Fruit fly (Drosophila melanogaster) whole organism, adult: ENCODE results near the gene CG3679.

Experiments used
- CG12768 ChIP-seq: fragments of 200-800 bp; sonication (Bioruptor generic); optimal IDR thresholded peaks from 2 replicates; lab custom pipeline; 2017; ENCODE audit warnings: missing biosample characterization, missing genetic modification characterization, mild to moderate bottlenecking, moderate library complexity, missing genetic modification reagents
- CG33017 ChIP-seq: fragments of 200-800 bp; sonication (Bioruptor generic); optimal IDR thresholded peaks from 2 replicates; lab custom pipeline; 2018; ENCODE audit warnings: missing biosample characterization, mild to moderate bottlenecking, missing genetic modification characterization, moderate library complexity
- Hr96 ChIP-seq: fragments of 200-800 bp; sonication (Bioruptor generic); optimal IDR thresholded peaks from 2 replicates; lab custom pipeline; 2016; ENCODE audit warnings: missing biosample characterization, missing genetic modification characterization
- kay ChIP-seq: fragments of 200-800 bp; sonication (Bioruptor generic); peaks from one replicate; lab custom pipeline; 2016; ENCODE audit warnings: missing biosample characterization, missing genetic modification characterization, borderline replicate concordance
- pad ChIP-seq: fragments of 200-800 bp; sonication (Bioruptor generic); optimal IDR thresholded peaks from 3 replicates; lab custom pipeline; 2017; ENCODE audit warnings: missing biosample characterization, missing genetic modification characterization, mild to moderate bottlenecking, moderate library complexity, missing genetic modification reagents

dm6 chrX:16331562-16332233 is 28.0 kb downstream of the CG3679 start:
- TF ChIP-seq Hr96 (GFP tag; lab: Kevin White, UChicago) (no peak), pad (GFP tag; lab: Kevin White, UChicago) (peak; percentile 11), CG33017 (tag; lab: Kevin White, UChicago) (no peak), CG12768 (GFP tag; lab: Kevin White, UChicago) (no peak), kay (GFP tag; lab: Kevin White, UChicago) (no peak)
